Fruit fly (Drosophila melanogaster): ENCODE data around the gene S-Lap1.

dm6 chr3L:8640139-8640538, 23.1 kb downstream of the S-Lap1 start, which contains the start of gene Cpr66D:
- TF ChIP-seq eve (GFP tag; optimal IDR thresholded peaks at IDR 0.05) (no peak), CG5953 (GFP tag; IDR thresholded peaks at IDR 0.05) (no peak), vfl (GFP tag; optimal IDR thresholded peaks at IDR 0.05) (no peak), CG11456 (GFP tag; IDR thresholded peaks at IDR 0.05) (no peak), tgo (GFP tag; IDR thresholded peaks at IDR 0.05) (no peak), esg (GFP tag; conservative IDR thresholded peaks at IDR 0.05) (no peak), tll (GFP tag; optimal IDR thresholded peaks at IDR 0.05) (no peak), Sin3A (optimal IDR thresholded peaks at IDR 0.05) (no peak)

All from whole organism, embryonic.